Worm (Caenorhabditis elegans) whole organism, midembryonic: ENCODE results near the gene C16C8.14.

ENCODE experiments used
- T22C8.4 ChIP-seq: fragments of 200-800 bp; sonication (Bioruptor generic); IDR thresholded peaks from 2 replicates; pipeline ENCODE4 v1.3.6; 2022; ENCODE audit warnings: missing genetic modification characterization, missing compliant biosample characterization
- flt-1 ChIP-seq: fragments of 200-800 bp; sonication (Bioruptor generic); IDR thresholded peaks from 2 replicates; pipeline ENCODE4 v1.3.6; 2022; ENCODE audit warnings: missing genetic modification characterization, missing compliant biosample characterization
- klf-2 ChIP-seq: fragments of 200-800 bp; sonication (Bioruptor generic); conservative IDR thresholded peaks from 2 replicates; pipeline ENCODE4 v1.3.6; 2022; ENCODE audit warnings: missing genetic modification reagents, missing genetic modification characterization, missing compliant biosample characterization
- med-1 ChIP-seq: sonication (generic microtip); optimal IDR thresholded peaks from 2 replicates; lab custom pipeline; 2017; ENCODE audit warnings: missing genetic modification characterization, mild to moderate bottlenecking, missing compliant biosample characterization, antibody characterized with exemption, missing genetic modification reagents; ENCODE audit not compliant: insufficient read depth
- ref-1 ChIP-seq: fragments of 200-800 bp; sonication (Bioruptor generic); conservative IDR thresholded peaks from 2 replicates; pipeline ENCODE4 v1.3.6; 2022; ENCODE audit warnings: missing genetic modification reagents, missing genetic modification characterization, missing compliant biosample characterization
- tab-1 ChIP-seq: fragments of 200-800 bp; sonication (Bioruptor generic); IDR thresholded peaks from 2 replicates; pipeline ENCODE4 v1.3.6; 2022; ENCODE audit warnings: missing genetic modification characterization, missing compliant biosample characterization
- ztf-23 ChIP-seq: fragments of 200-800 bp; sonication (Bioruptor generic); IDR thresholded peaks from 2 replicates; pipeline ENCODE4 v1.3.6; 2022; ENCODE audit warnings: missing genetic modification reagents, missing genetic modification characterization, missing compliant biosample characterization
- ztf-29 ChIP-seq: fragments of 200-800 bp; sonication (Bioruptor generic); IDR thresholded peaks from 2 replicates; pipeline ENCODE4 v1.3.6; 2022; ENCODE audit warnings: missing genetic modification reagents, missing genetic modification characterization, missing compliant biosample characterization

DNA sequence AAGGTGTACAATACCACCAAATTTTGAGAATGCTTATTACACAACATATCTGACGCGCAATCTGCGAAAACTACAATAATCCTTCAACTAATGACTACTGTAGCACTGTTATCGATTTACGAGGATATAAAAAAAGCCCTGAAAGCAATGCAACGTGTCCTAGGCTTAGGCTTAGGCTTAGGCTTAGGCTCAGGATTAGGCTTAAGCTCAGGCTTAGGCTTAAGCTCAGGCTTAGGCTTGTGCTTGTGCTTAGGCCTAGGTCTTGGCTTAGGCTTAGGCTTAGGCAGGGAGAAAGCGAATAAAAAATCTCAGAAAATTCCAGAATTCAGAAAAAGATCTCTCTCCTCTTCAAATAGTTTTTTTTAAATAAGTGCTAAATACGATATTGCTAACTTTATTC, 9.6 kb downstream of the C16C8.14 start:
- TF ChIP-seq ztf-29, result no peak
- no peak for TF ChIP-seq T22C8.4 (GFP tag; lab: Robert Waterston, UW)
- TF ChIP-seq ztf-23 (GFP tag; lab: Robert Waterston, UW), result no peak
- no peak for TF ChIP-seq tab-1 (GFP tag; lab: Robert Waterston, UW)
- TF ChIP-seq klf-2 (GFP tag; lab: Robert Waterston, UW), result no peak
- no peak for TF ChIP-seq med-1
- no peak for TF ChIP-seq ref-1 (GFP tag; lab: Robert Waterston, UW)
- TF ChIP-seq flt-1 (GFP tag; lab: Robert Waterston, UW), result no peak
